Worm (Caenorhabditis elegans) whole organism, dauer: ENCODE data around the gene C33B4.5.

Experiments
- unc-62 ChIP-seq: sonication (generic microtip); optimal IDR thresholded peaks from 2 replicates; lab custom pipeline; 2017; ENCODE audit warnings: missing biosample characterization, missing genetic modification reagents, missing genetic modification characterization

Gene C33B4.5

ce11 chrII:11383058-11383457, at the start of gene C33B4.5, which contains the start of gene C33B4.4:
TSS of gene C33B4.5 (plus strand) at chrII:11383327.
TSS of gene C33B4.4 (minus strand) at chrII:11383442.
- TF ChIP-seq unc-62 (GFP tag; lab: Kevin White, UChicago), result no peak

- no peak for TF ChIP-seq unc-62 (GFP tag; lab: Kevin White, UChicago)
These were observed 49.8 kb upstream of the C33B4.5 start for ce11 chrII:11333375-11333774.

DNA sequence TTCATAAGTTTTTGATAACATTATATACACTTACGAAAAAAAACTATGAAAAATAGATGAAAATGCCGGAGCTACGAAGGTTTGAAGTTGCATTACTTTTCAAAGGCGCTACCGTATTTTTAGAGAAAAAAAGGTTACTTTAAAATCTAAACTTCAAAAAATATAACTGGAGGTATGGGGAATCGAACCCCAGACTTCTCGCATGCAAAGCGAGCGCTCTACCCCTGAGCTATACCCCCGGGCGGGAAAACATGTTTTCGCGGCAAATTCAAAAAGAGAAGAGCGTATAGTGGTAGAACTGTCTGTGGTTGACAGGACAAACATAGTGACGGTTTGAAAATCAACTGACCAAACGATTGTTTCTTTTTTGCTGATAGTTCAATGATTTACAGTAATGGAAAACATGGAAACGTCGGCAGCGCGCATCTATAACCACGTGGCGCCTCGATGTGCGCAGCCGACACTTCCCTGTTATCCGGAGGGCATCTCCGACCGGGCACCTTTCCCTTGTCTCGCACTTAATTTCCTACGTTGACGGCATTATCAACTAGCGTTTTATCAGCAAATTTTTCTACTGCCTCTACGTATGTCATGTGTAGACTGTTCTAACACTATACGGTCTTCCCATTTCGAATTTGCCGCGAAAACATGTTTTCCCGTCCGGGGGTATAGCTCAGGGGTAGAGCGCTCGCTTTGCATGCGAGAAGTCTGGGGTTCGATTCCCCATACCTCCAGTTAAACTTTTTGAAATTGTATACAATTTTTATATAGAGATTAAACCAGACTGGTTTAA, 49.1 kb upstream of the C33B4.5 start:
- no peak for TF ChIP-seq unc-62 (GFP tag; lab: Kevin White, UChicago)

DNA sequence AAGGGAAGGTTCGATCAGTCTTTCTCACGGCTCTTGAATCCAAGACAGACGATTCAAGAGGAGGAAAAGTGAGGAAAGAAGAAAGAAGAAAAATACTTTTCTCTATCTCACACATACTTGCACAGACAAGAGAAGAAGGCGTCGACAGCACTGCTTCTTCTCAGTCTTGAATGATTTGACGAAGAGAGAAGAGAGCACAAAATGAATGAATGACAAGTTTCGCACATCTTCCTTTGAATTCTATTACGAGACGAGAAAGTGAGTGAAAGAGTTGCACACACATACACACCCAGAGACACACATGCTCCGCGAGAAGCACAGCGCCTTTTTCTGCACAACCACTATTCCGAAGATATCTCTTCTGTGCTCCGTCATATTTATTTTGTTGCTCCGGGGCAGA, 47.5 kb upstream of the C33B4.5 start:
- no peak for TF ChIP-seq unc-62 (GFP tag; lab: Kevin White, UChicago)

- TF ChIP-seq unc-62 (GFP tag; lab: Kevin White, UChicago), result no peak
These were observed 47.0 kb upstream of the C33B4.5 start for ce11 chrII:11336163-11336562.

DNA sequence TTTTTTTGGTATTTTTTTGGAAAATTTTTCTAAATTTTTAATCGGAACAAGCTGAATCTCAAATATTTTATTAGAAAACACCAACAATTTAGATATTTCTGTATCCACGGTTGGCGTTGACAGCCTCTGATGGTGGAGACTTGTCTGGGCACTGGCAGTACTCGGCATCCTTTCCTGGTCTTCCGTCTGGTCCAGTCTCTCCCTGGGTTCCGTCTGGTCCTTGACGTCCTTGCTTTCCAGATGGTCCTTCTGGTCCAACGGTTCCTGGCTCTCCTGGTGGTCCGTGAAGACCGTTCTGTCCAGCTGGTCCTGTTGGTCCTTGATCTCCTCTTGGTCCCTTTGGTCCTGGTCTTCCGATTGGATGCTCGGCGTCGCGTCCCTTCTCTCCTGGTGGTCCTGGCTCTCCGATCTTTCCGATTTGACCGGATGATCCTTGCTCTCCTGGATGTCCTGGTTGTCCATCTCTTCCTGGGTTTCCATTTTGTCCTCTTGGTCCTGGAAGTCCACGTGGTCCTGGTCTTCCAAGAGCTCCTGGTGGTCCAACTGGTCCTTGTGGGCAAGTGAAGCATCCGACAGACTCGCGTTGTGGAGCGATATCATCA, 46.4 kb upstream of the C33B4.5 start:
- no peak for TF ChIP-seq unc-62 (GFP tag; lab: Kevin White, UChicago)

- no peak for TF ChIP-seq unc-62 (GFP tag; lab: Kevin White, UChicago)
These were observed 45.6 kb upstream of the C33B4.5 start, which contains the start of gene sqt-1 for ce11 chrII:11337497-11338040. TSS of gene sqt-1 (minus strand) at chrII:11337837.

DNA sequence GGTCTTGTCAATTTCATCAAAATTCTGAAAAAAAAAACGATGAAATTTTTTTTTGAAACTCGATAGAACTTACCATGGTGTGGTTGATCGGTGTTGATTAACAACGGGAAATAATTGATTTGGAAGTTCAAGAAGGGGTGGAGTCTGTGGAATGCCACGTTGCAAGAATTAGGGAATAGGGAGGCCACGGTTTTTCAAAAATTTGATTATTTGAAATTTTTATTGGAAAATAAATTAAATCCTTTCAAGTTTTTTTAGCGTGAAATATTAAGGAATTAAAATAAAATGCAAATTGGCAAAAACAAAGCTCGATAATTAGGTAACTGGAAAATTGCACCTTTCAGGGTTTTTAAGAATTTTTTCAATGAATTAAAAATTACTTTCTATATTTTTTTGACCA, 43.6 kb upstream of the C33B4.5 start, which contains the start of gene rmd-3:
Gene rmd-3, minus strand, starts transcription at position 101 of the 400 bp plus-strand sequence.
- no peak for TF ChIP-seq unc-62 (GFP tag; lab: Kevin White, UChicago)

DNA sequence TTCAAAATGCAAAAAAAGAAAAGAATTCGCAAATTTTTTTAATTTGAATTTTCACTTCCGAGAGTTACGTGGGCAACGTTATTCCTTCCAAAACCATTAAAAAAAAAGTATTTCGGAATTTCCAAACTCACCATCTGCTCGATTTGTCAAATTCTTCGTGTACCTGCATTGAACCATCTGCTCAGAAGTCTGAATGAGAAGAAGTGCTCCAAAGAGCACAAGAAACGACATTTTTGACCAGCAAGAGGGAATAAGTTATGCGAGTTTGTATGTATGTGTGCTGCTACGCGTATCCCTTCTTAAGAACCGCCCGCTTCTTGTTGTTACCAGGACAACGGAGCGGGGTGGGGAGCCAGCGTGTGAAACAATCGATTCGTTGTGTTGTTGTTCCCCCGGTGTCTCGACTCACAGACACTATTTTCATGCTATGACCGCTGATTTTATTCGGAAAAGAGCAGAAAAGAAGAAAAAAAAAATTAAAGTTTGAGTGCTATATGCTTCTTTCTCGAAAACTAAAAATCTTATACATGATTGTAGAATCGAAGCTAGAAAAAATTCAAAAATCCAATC, 39.7 kb upstream of the C33B4.5 start, which contains the start of gene lgc-20:
Gene lgc-20, minus strand, starts transcription at position 311 of the 570 bp plus-strand sequence.
- TF ChIP-seq unc-62 (GFP tag; lab: Kevin White, UChicago), result no peak

DNA sequence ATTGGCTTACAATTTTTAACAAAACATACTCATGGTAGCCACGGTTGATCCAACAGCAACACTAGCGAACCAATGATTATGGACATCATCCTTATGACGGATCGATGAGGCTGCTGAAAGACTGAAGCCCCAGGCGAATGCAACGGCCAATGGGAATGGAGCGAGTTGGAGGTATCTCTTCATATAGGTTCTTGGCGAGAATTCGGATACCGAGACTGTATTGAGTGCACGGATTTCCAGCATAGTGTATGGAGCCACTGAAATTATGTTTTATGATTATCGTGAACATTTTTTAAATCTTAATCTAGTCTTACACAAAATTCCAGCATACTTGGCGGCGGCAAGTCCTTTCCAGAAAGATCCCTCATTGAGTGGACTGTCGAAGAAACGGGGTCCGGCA, 38.6 kb upstream of the C33B4.5 start:
- TF ChIP-seq unc-62 (GFP tag; lab: Kevin White, UChicago), result no peak

DNA sequence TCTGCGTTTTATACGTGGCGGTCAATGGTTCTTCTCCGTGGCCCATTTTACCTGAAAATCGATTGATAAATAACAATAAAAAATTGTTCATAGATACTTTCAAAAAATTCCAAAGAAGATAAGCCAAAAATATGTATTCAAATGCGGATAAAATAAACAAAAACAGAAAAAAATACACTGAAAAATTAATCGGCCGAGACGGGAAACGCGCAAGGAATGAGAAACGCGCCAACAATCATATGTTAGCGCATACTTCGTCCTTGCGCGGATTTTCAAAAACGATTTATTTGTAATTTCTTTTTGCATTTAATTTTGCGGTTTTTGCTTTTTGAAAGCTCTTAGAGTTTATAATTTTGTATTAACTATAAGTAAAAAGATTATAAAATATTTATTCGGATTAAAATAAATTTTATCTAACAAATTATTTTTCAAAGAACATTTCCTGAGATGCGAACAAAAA, 37.5 kb upstream of the C33B4.5 start, which contains the start of gene nduf-11:
Gene nduf-11, minus strand, starts transcription at position 51 of the 460 bp plus-strand sequence.
- TF ChIP-seq unc-62 (GFP tag; lab: Kevin White, UChicago), result no peak

- TF ChIP-seq unc-62 (GFP tag; lab: Kevin White, UChicago), result no peak
These were observed 35.1 kb upstream of the C33B4.5 start, which contains the start of the genes B0491.6 and pigm-1 for ce11 chrII:11347878-11348556. TSS of gene B0491.6 (minus strand) at chrII:11348343. TSS of gene pigm-1 (plus strand) at chrII:11348445.

DNA sequence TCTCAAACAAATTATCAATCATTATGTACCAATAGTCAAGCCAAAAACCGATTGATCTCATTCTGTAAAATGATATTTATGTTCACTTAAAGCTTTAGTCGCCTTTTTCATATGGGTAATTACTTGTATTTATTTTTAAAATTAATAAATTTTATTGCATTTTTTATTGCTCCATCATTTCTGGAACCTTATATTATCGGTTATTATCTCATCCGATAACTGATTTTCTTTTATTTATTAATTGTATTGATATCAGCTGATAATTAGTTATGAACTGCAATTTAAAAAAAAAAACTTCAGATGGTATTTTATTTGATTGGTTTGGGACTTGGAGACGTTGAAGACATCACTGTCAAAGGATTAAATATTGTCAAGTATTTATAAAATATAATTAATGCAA, 33.2 kb upstream of the C33B4.5 start, which contains the start of gene dph-5:
Gene dph-5, plus strand, starts transcription at position 301 of the 400 bp plus-strand sequence.
- no peak for TF ChIP-seq unc-62 (GFP tag; lab: Kevin White, UChicago)

- no peak for TF ChIP-seq unc-62 (GFP tag; lab: Kevin White, UChicago)
These were observed 31.5 kb upstream of the C33B4.5 start, which contains the start of gene clh-2 for ce11 chrII:11351599-11351998. TSS of gene clh-2 (plus strand) at chrII:11351899.

DNA sequence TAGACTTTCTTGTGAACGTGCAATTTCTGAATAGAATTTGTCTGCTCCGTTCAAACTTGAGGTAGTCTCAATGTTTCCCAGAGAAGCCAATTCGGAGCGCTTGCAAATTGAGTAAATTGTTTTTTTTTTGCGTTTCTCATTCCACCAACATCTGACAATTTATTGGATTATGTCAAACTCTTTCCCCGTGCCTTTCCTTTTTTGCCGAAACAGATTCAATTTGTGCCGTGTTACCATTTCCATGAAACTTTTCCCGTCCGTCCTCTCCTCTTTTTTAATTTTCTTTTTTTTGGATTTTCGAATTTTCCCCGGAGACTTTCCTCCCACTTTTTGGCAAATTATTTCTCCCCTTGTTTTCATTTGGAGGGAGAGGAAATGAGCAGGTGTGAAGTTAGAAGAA, 29.7 kb upstream of the C33B4.5 start:
- TF ChIP-seq unc-62 (GFP tag; lab: Kevin White, UChicago), result no peak
